Fruit fly (Drosophila melanogaster) whole organism, embryonic: Measurements from ENCODE around the gene CG9961.

Experiments
- Adf1 ChIP-seq: fragments of 200-800 bp; sonication (Bioruptor generic); IDR thresholded peaks from 2 replicates; pipeline ENCODE4 v1.3.6; 2022; ENCODE audit warnings: missing biosample characterization, missing genetic modification characterization
- CG10209 ChIP-seq: fragments of 200-800 bp; sonication (Bioruptor generic); optimal IDR thresholded peaks from 3 replicates; lab custom pipeline; 2017; ENCODE audit warnings: missing biosample characterization, mild to moderate bottlenecking, missing genetic modification characterization, missing genetic modification reagents
- CG10274 ChIP-seq: fragments of 200-800 bp; sonication (Bioruptor generic); optimal IDR thresholded peaks from 3 replicates; lab custom pipeline; 2017; ENCODE audit warnings: missing biosample characterization, mild to moderate bottlenecking, missing genetic modification characterization
- CG11247 ChIP-seq: fragments of 200-800 bp; sonication (Bioruptor generic); IDR thresholded peaks from 2 replicates; pipeline ENCODE4 v1.3.6; 2022; ENCODE audit warnings: missing biosample characterization, missing genetic modification characterization
- CG12104 ChIP-seq: fragments of 200-800 bp; sonication (Bioruptor generic); optimal IDR thresholded peaks from 3 replicates; lab custom pipeline; 2016; ENCODE audit warnings: missing biosample characterization, missing genetic modification characterization
- CG12659 ChIP-seq: fragments of 200-800 bp; sonication (Bioruptor generic); optimal IDR thresholded peaks from 3 replicates; lab custom pipeline; 2017; ENCODE audit warnings: mild to moderate bottlenecking, missing biosample characterization, missing genetic modification reagents, missing genetic modification characterization
- CG12769 ChIP-seq: fragments of 200-800 bp; sonication (Bioruptor generic); optimal IDR thresholded peaks from 2 replicates; lab custom pipeline; 2019; ENCODE audit warnings: missing biosample characterization, mild to moderate bottlenecking, missing genetic modification characterization, moderate library complexity
- CG14667 ChIP-seq: fragments of 200-800 bp; sonication (Bioruptor generic); IDR thresholded peaks from 2 replicates; pipeline ENCODE4 v1.3.6; 2022; ENCODE audit warnings: missing biosample characterization, missing genetic modification characterization
- CG1529 ChIP-seq: fragments of 200-800 bp; sonication (Bioruptor generic); optimal IDR thresholded peaks from 3 replicates; lab custom pipeline; 2018; ENCODE audit warnings: missing biosample characterization, missing genetic modification characterization
- CG1647 ChIP-seq: fragments of 200-800 bp; sonication (Bioruptor generic); optimal IDR thresholded peaks from 3 replicates; lab custom pipeline; 2016; ENCODE audit warnings: missing biosample characterization, missing genetic modification characterization
- CG18599 ChIP-seq: fragments of 200-800 bp; sonication (Bioruptor generic); optimal IDR thresholded peaks from 3 replicates; lab custom pipeline; 2017; ENCODE audit warnings: missing biosample characterization, missing genetic modification characterization, mild to moderate bottlenecking, moderate library complexity, missing genetic modification reagents
- CG2199 ChIP-seq: fragments of 200-800 bp; sonication (Bioruptor generic); IDR thresholded peaks from 3 replicates; pipeline ENCODE4 v1.3.6; 2022; ENCODE audit warnings: missing biosample characterization, missing genetic modification characterization
- CG31365 ChIP-seq: fragments of 200-800 bp; sonication (Bioruptor generic); optimal IDR thresholded peaks from 2 replicates; lab custom pipeline; 2018; ENCODE audit warnings: missing biosample characterization, mild to moderate bottlenecking, missing genetic modification characterization
- CG42726 ChIP-seq: fragments of 200-800 bp; sonication (Bioruptor generic); IDR thresholded peaks from 2 replicates; pipeline ENCODE4 v1.3.6; 2022; ENCODE audit warnings: missing biosample characterization, missing genetic modification characterization; ENCODE audit not compliant: partially characterized antibody
- CG4424 ChIP-seq: fragments of 200-800 bp; sonication (Bioruptor generic); optimal IDR thresholded peaks from 3 replicates; lab custom pipeline; 2016; ENCODE audit warnings: missing biosample characterization, missing genetic modification characterization
- CG4617 ChIP-seq: fragments of 200-800 bp; sonication (Bioruptor generic); optimal IDR thresholded peaks from 3 replicates; lab custom pipeline; 2016; ENCODE audit warnings: missing biosample characterization, missing genetic modification characterization, borderline replicate concordance
- CG6683 ChIP-seq: fragments of 200-800 bp; sonication (Bioruptor generic); optimal IDR thresholded peaks from 2 replicates; lab custom pipeline; 2017; ENCODE audit warnings: missing biosample characterization, mild to moderate bottlenecking, missing genetic modification characterization, missing genetic modification reagents
- CG9876 ChIP-seq: fragments of 200-800 bp; sonication (Bioruptor generic); optimal IDR thresholded peaks from 2 replicates; lab custom pipeline; 2016; ENCODE audit warnings: missing biosample characterization, missing genetic modification characterization
- CG9932 ChIP-seq: fragments of 200-800 bp; sonication (Bioruptor generic); IDR thresholded peaks from 2 replicates; pipeline ENCODE4 v1.3.6; 2022; ENCODE audit warnings: missing biosample characterization, missing genetic modification characterization
- Fer1 ChIP-seq: fragments of 200-800 bp; sonication (Bioruptor generic); optimal IDR thresholded peaks from 2 replicates; lab custom pipeline; 2017; ENCODE audit warnings: missing biosample characterization, mild to moderate bottlenecking, missing genetic modification characterization
- Gug ChIP-seq: fragments of 200-800 bp; sonication (Bioruptor generic); IDR thresholded peaks from 4 replicates; pipeline ENCODE4 v1.3.6; 2022; ENCODE audit warnings: missing biosample characterization, missing genetic modification characterization
- H15 ChIP-seq: fragments of 200-800 bp; sonication (Bioruptor generic); IDR thresholded peaks from 3 replicates; pipeline ENCODE4 v1.3.6; 2022; ENCODE audit warnings: missing biosample characterization, missing genetic modification characterization
- HHEX ChIP-seq: fragments of 200-800 bp; sonication (Bioruptor generic); optimal IDR thresholded peaks from 3 replicates; lab custom pipeline; 2017; ENCODE audit warnings: missing biosample characterization, mild to moderate bottlenecking, missing genetic modification characterization, missing genetic modification reagents
- HLH3B ChIP-seq: fragments of 200-800 bp; sonication (Bioruptor generic); IDR thresholded peaks from 2 replicates; pipeline ENCODE4 v1.3.6; 2022; ENCODE audit warnings: missing biosample characterization, missing genetic modification characterization
- HLHmδ ChIP-seq: fragments of 200-800 bp; sonication (Bioruptor generic); optimal IDR thresholded peaks from 2 replicates; lab custom pipeline; 2018; ENCODE audit warnings: missing biosample characterization, mild to moderate bottlenecking, missing genetic modification characterization, moderate library complexity
- HmgD ChIP-seq: fragments of 200-800 bp; sonication (Bioruptor generic); optimal IDR thresholded peaks from 3 replicates; lab custom pipeline; 2016; ENCODE audit warnings: missing biosample characterization, missing genetic modification characterization
- Hr78 ChIP-seq, 2 experiments: fragments of 200-800 bp in 1 of 2; fragments of >200 bp in 1 of 2; sonication (Bioruptor generic) in 1 of 2; optimal IDR thresholded peaks; 2 replicates each; lab custom pipeline; 2017 to 2019; ENCODE audit warnings: missing biosample characterization in 2 of 2, missing genetic modification characterization in 2 of 2, mild to moderate bottlenecking in 1 of 2, moderate library complexity in 1 of 2
- Jarid2 ChIP-seq: fragments of 200-800 bp; sonication (Bioruptor generic); optimal IDR thresholded peaks from 3 replicates; lab custom pipeline; 2017; ENCODE audit warnings: mild to moderate bottlenecking, missing biosample characterization, missing genetic modification reagents, missing genetic modification characterization
- Lhr ChIP-seq: fragments of 200-800 bp; sonication (Bioruptor generic); optimal IDR thresholded peaks from 3 replicates; lab custom pipeline; 2017; ENCODE audit warnings: mild to moderate bottlenecking, missing biosample characterization, missing genetic modification reagents, missing genetic modification characterization
- MTF-1 ChIP-seq: fragments of 200-800 bp; sonication (Bioruptor generic); optimal IDR thresholded peaks from 2 replicates; lab custom pipeline; 2018; ENCODE audit warnings: missing biosample characterization, mild to moderate bottlenecking, missing genetic modification characterization, borderline replicate concordance
- Mrtf ChIP-seq: fragments of 200-800 bp; sonication (Bioruptor generic); IDR thresholded peaks from 3 replicates; pipeline ENCODE4 v1.3.6; 2022; ENCODE audit warnings: missing biosample characterization, missing genetic modification characterization
- Myb ChIP-seq: fragments of 200-800 bp; sonication (Bioruptor generic); optimal IDR thresholded peaks from 2 replicates; lab custom pipeline; 2016; ENCODE audit warnings: missing biosample characterization, missing genetic modification characterization
- Nf-YB ChIP-seq: fragments of 200-800 bp; sonication (Bioruptor generic); optimal IDR thresholded peaks from 3 replicates; lab custom pipeline; 2019; ENCODE audit warnings: missing biosample characterization, mild to moderate bottlenecking, missing genetic modification characterization, moderate library complexity
- Optix ChIP-seq: fragments of 200-800 bp; sonication (Bioruptor generic); IDR thresholded peaks from 3 replicates; pipeline ENCODE4 v1.3.6; 2022; ENCODE audit warnings: missing biosample characterization, missing genetic modification characterization
- Pdp1 ChIP-seq, 2 experiments: fragments of 200-800 bp; sonication (Bioruptor generic); optimal IDR thresholded peaks; 3 replicates each; lab custom pipeline; 2016; ENCODE audit warnings: missing biosample characterization in 2 of 2, missing genetic modification characterization in 2 of 2, mild to moderate bottlenecking in 1 of 2, moderate library complexity in 1 of 2
- Rx ChIP-seq: fragments of 200-800 bp; sonication (Bioruptor generic); IDR thresholded peaks from 2 replicates; pipeline ENCODE4 v1.3.6; 2022; ENCODE audit warnings: missing biosample characterization, missing genetic modification characterization
- Tbp ChIP-seq: fragments of >200 bp; optimal IDR thresholded peaks from 2 replicates; lab custom pipeline; 2018; ENCODE audit warnings: missing biosample characterization, missing genetic modification characterization
- bab2 ChIP-seq: fragments of 200-800 bp; sonication (Bioruptor generic); optimal IDR thresholded peaks from 2 replicates; lab custom pipeline; 2016; ENCODE audit warnings: missing biosample characterization, missing genetic modification characterization
- fd3F ChIP-seq: fragments of 200-800 bp; sonication (Bioruptor generic); optimal IDR thresholded peaks from 2 replicates; lab custom pipeline; 2018; ENCODE audit warnings: missing biosample characterization, mild to moderate bottlenecking, missing genetic modification characterization, moderate library complexity
- fu2 ChIP-seq: fragments of 200-800 bp; sonication (Bioruptor generic); optimal IDR thresholded peaks from 2 replicates; lab custom pipeline; 2016; ENCODE audit warnings: missing biosample characterization, missing genetic modification characterization
- gt ChIP-seq: fragments of 200-800 bp; sonication (Bioruptor generic); IDR thresholded peaks from 2 replicates; pipeline ENCODE4 v1.3.6; 2022; ENCODE audit warnings: missing biosample characterization, missing genetic modification characterization
- jumu ChIP-seq: fragments of 200-800 bp; sonication (Bioruptor generic); optimal IDR thresholded peaks from 3 replicates; lab custom pipeline; 2016; ENCODE audit warnings: missing biosample characterization, missing genetic modification characterization
- pfk ChIP-seq: fragments of 200-800 bp; sonication (Bioruptor generic); optimal IDR thresholded peaks from 2 replicates; lab custom pipeline; 2018; ENCODE audit warnings: missing biosample characterization, mild to moderate bottlenecking, missing genetic modification characterization, moderate library complexity
- ro ChIP-seq: fragments of 200-800 bp; sonication (Bioruptor generic); IDR thresholded peaks from 2 replicates; pipeline ENCODE4 v1.3.6; 2022; ENCODE audit warnings: missing biosample characterization, missing genetic modification characterization
- slbo ChIP-seq: fragments of 200-800 bp; sonication (Bioruptor generic); IDR thresholded peaks from 2 replicates; pipeline ENCODE4 v1.3.6; 2022; ENCODE audit warnings: missing biosample characterization, missing genetic modification characterization
- sna ChIP-seq: fragments of 200-800 bp; sonication (Bioruptor generic); IDR thresholded peaks from 2 replicates; pipeline ENCODE4 v1.3.6; 2022; ENCODE audit warnings: missing biosample characterization, missing genetic modification characterization; ENCODE audit not compliant: partially characterized antibody
- toy ChIP-seq: fragments of 200-800 bp; sonication (Bioruptor generic); IDR thresholded peaks from 2 replicates; pipeline ENCODE4 v1.3.6; 2022; ENCODE audit warnings: missing biosample characterization, missing genetic modification characterization
- trh ChIP-seq: fragments of 200-800 bp; sonication (Bioruptor generic); optimal IDR thresholded peaks from 2 replicates; lab custom pipeline; 2016; ENCODE audit warnings: missing biosample characterization, missing genetic modification characterization
- twi ChIP-seq: fragments of 200-800 bp; optimal IDR thresholded peaks from 2 replicates; lab custom pipeline; 2019; ENCODE audit warnings: missing biosample characterization, mild to moderate bottlenecking, missing genetic modification characterization, moderate library complexity
- yki ChIP-seq: fragments of >200 bp; optimal IDR thresholded peaks from 3 replicates; lab custom pipeline; 2018

Gene CG9961

DNA sequence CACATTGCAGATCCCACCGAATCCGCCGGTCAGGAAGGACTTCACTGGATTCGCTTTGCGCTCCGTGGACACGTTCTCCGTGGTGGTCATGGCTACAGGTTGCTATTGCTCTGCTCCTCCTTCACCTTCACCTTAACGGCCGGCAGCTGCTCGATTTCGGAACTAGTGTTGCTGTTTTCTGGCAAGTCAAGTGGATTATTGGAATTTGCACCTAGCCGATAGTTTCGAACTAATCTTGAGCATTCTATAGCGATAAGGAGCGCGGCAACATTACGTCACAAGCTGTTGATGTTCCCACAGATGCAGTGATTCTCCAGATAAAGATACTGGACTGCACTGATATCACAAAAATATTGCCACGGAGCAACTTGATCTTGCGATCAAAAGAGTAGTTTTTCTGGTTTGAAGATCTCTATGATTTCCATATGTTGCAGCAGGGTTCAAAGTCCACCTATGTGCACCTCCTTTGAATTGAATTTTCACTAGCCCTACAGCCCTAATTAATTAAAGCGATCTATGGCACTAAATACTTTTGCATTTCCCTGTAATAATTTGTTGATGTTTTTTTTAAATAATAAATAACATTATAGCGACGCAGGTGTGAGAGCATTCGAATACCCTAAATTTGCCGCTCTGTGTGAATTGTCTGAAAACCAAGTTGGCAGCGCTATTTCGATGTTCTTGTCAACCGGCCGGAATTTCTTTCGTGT, 24.9 kb upstream of the CG9961 start, which contains the start of the genes colt and HINT1 (continued):
- TF ChIP-seq CG14667 (GFP tag; lab: Robert Waterston, UW), result no peak
- no peak for TF ChIP-seq Nf-YB
- no peak for TF ChIP-seq Gug (GFP tag; lab: Robert Waterston, UW)
- TF ChIP-seq CG1647 (GFP tag; lab: Kevin White, UChicago), result no peak
- TF ChIP-seq fu2 (GFP tag; lab: Kevin White, UChicago), result no peak
- peak; percentile 46 for TF ChIP-seq twi
- TF ChIP-seq CG4617 (GFP tag; lab: Kevin White, UChicago), result peak; percentile 99
- TF ChIP-seq CG18599 (GFP tag; lab: Kevin White, UChicago), result no peak
- no peak for TF ChIP-seq CG10209 (GFP tag; lab: Kevin White, UChicago)
- peak in 1 of 2 experiments; percentile 95 for TF ChIP-seq Pdp1 (GFP tag; optimal IDR thresholded peaks at IDR 0.05; lab: Kevin White, UChicago)
- TF ChIP-seq CG10274 (GFP tag; lab: Kevin White, UChicago), result no peak
- TF ChIP-seq fd3F (GFP tag; lab: Kevin White, UChicago), result no peak
- no peak for TF ChIP-seq bab2 (GFP tag; lab: Kevin White, UChicago)
- no peak for TF ChIP-seq HLHmδ
- no peak for TF ChIP-seq sna (GFP tag; lab: Robert Waterston, UW)
- peak; percentile 66 for TF ChIP-seq CG12659 (GFP tag; lab: Kevin White, UChicago)
- no peak for TF ChIP-seq CG11247 (GFP tag; lab: Robert Waterston, UW)
- no peak for TF ChIP-seq Tbp (GFP tag; lab: Kevin White, UChicago)
- TF ChIP-seq CG12104 (GFP tag; lab: Kevin White, UChicago), result no peak
- TF ChIP-seq pfk (GFP tag; lab: Kevin White, UChicago), result no peak
- no peak for TF ChIP-seq jumu (GFP tag; lab: Kevin White, UChicago)
- peak; percentile 32 for TF ChIP-seq CG4424 (GFP tag; lab: Kevin White, UChicago)
- TF ChIP-seq MTF-1 (GFP tag; lab: Kevin White, UChicago), result no peak
- peak; percentile 9; the same call in 1 of the 2 replicates for TF ChIP-seq slbo (GFP tag; lab: Robert Waterston, UW)
- TF ChIP-seq toy, result no peak
- TF ChIP-seq Fer1 (GFP tag; lab: Kevin White, UChicago), result peak; percentile 32
- no peak for TF ChIP-seq gt (GFP tag; lab: Robert Waterston, UW)
- no peak for TF ChIP-seq HHEX (GFP tag; lab: Kevin White, UChicago)
- no peak for TF ChIP-seq CG1529 (GFP tag; lab: Kevin White, UChicago)
- TF ChIP-seq CG31365 (tag; lab: Kevin White, UChicago), result no peak
- no peak for TF ChIP-seq Jarid2 (GFP tag; lab: Kevin White, UChicago)
- TF ChIP-seq Hr78 (GFP tag; optimal IDR thresholded peaks at IDR 0.05; lab: Kevin White, UChicago), result peak in 1 of 2 experiments; percentile 9
- no peak for TF ChIP-seq Optix (GFP tag; lab: Robert Waterston, UW)
- TF ChIP-seq CG42726, result 0 out of 2 replicates have a peak, but pooled peaks have one; percentile 42
- TF ChIP-seq ro (GFP tag; lab: Robert Waterston, UW), result no peak
- peak; percentile 33 for TF ChIP-seq Lhr (GFP tag; lab: Kevin White, UChicago)
- no peak for TF ChIP-seq Mrtf (GFP tag; lab: Robert Waterston, UW)
- no peak for TF ChIP-seq H15 (GFP tag; lab: Robert Waterston, UW)
- TF ChIP-seq CG9876 (GFP tag; lab: Kevin White, UChicago), result no peak
- TF ChIP-seq HLH3B (GFP tag; lab: Robert Waterston, UW), result no peak
- TF ChIP-seq trh (GFP tag; lab: Kevin White, UChicago), result no peak
- TF ChIP-seq Myb (GFP tag; lab: Kevin White, UChicago), result peak; percentile 28
- no peak for TF ChIP-seq yki (lab: Kevin White, UChicago)
- no peak for TF ChIP-seq HmgD (GFP tag; lab: Kevin White, UChicago)
- no peak for TF ChIP-seq Rx
- TF ChIP-seq CG12769 (tag; lab: Kevin White, UChicago), result no peak
- TF ChIP-seq CG6683, result no peak
- no peak for TF ChIP-seq CG2199 (GFP tag; lab: Robert Waterston, UW)
- no peak for TF ChIP-seq Adf1
- TF ChIP-seq CG9932 (GFP tag; lab: Robert Waterston, UW), result peak; percentile 33; the same call in 1 of the 2 replicates
